Worm (Caenorhabditis elegans) whole organism, young adult: ENCODE data around the gene F46G10.1.
A peak's percentile ranks its signal among the peaks of the same experiment; 100 is the strongest.

Source experiments
- B0019.2 ChIP-seq: fragments of 200-800 bp; sonication (Bioruptor generic); conservative IDR thresholded peaks from 2 replicates; pipeline ENCODE4 v1.3.6; 2022; ENCODE audit warnings: missing genetic modification reagents, missing genetic modification characterization, missing compliant biosample characterization
- C06A6.2 ChIP-seq: fragments of 200-800 bp; sonication (Bioruptor generic); conservative IDR thresholded peaks from 2 replicates; pipeline ENCODE4 v1.3.6; 2022; ENCODE audit warnings: missing genetic modification characterization, missing compliant biosample characterization
- C17E4.6 ChIP-seq: fragments of 200-800 bp; sonication (Bioruptor generic); IDR thresholded peaks from 2 replicates; pipeline ENCODE4 v1.3.6; 2022; ENCODE audit warnings: missing genetic modification reagents, missing genetic modification characterization, missing compliant biosample characterization
- D2030.7 ChIP-seq: fragments of 200-800 bp; sonication (Bioruptor generic); IDR thresholded peaks from 2 replicates; pipeline ENCODE4 v1.3.6; 2022; ENCODE audit warnings: missing genetic modification reagents, missing genetic modification characterization, missing compliant biosample characterization
- F49E8.2 ChIP-seq: sonication (generic microtip); optimal IDR thresholded peaks from 3 replicates; lab custom pipeline; 2017; ENCODE audit warnings: missing genetic modification characterization, mild to moderate bottlenecking, missing compliant biosample characterization, antibody characterized with exemption, moderate library complexity; ENCODE audit not compliant: insufficient read depth
- F52B5.7 ChIP-seq: sonication (generic microtip); optimal IDR thresholded peaks from 2 replicates; lab custom pipeline; 2016; ENCODE audit warnings: mild to moderate bottlenecking, missing genetic modification characterization, missing compliant biosample characterization
- F57A8.1 ChIP-seq: fragments of 200-800 bp; sonication (Bioruptor generic); optimal IDR thresholded peaks from 2 replicates; lab custom pipeline; 2018; ENCODE audit warnings: mild to moderate bottlenecking, missing genetic modification characterization, moderate library complexity, missing compliant biosample characterization
- Y53G8AR.9 ChIP-seq: fragments of 200-800 bp; sonication (Bioruptor generic); conservative IDR thresholded peaks from 2 replicates; pipeline ENCODE4 v1.3.6; 2022; ENCODE audit warnings: missing genetic modification reagents, missing genetic modification characterization, missing compliant biosample characterization
- Y67H2A.10 ChIP-seq: fragments of 200-800 bp; sonication (Bioruptor generic); conservative IDR thresholded peaks from 2 replicates; pipeline ENCODE4 v1.3.6; 2022; ENCODE audit warnings: missing genetic modification reagents, missing genetic modification characterization, missing compliant biosample characterization
- Y79H2A.3 ChIP-seq: fragments of 200-800 bp; sonication (Bioruptor generic); conservative IDR thresholded peaks from 2 replicates; pipeline ENCODE4 v1.3.6; 2022; ENCODE audit warnings: missing genetic modification reagents, missing genetic modification characterization, missing compliant biosample characterization
- ZK185.1 ChIP-seq: sonication (generic microtip); optimal IDR thresholded peaks from 2 replicates; lab custom pipeline; 2016; ENCODE audit warnings: mild to moderate bottlenecking, missing genetic modification characterization, missing compliant biosample characterization; ENCODE audit not compliant: poor library complexity, severe bottlenecking
- ama-1 ChIP-seq, 3 experiments: fragments of 150-350 bp in 1 of 3; sonication (generic microtip) in 2 of 3; optimal IDR thresholded peaks; 2 replicates each; lab custom pipeline; 2014 to 2018; ENCODE audit warnings: missing biosample characterization in 2 of 3, missing genetic modification characterization in 2 of 3, missing genetic modification reagents in 2 of 3
- aptf-3 ChIP-seq: fragments of 200-800 bp; sonication (Bioruptor generic); IDR thresholded peaks from 2 replicates; pipeline ENCODE4 v1.3.6; 2022; ENCODE audit warnings: missing genetic modification characterization, missing compliant biosample characterization
- atf-7 ChIP-seq: sonication (generic microtip); optimal IDR thresholded peaks from 2 replicates; lab custom pipeline; 2017; ENCODE audit warnings: mild to moderate bottlenecking, missing genetic modification characterization, missing compliant biosample characterization
- athp-1 ChIP-seq: sonication (generic microtip); optimal IDR thresholded peaks from 2 replicates; lab custom pipeline; 2017; ENCODE audit warnings: mild to moderate bottlenecking, missing genetic modification characterization, missing compliant biosample characterization
- attf-5 ChIP-seq: fragments of 200-800 bp; sonication (Bioruptor generic); optimal IDR thresholded peaks from 2 replicates; lab custom pipeline; 2018; ENCODE audit warnings: mild to moderate bottlenecking, missing genetic modification characterization, missing compliant biosample characterization
- attf-6 ChIP-seq: fragments of 200-800 bp; sonication (Bioruptor generic); IDR thresholded peaks from 2 replicates; pipeline ENCODE4 v1.3.6; 2022; ENCODE audit warnings: missing genetic modification reagents, missing genetic modification characterization, missing compliant biosample characterization
- bed-2 ChIP-seq: fragments of 200-800 bp; sonication (Bioruptor generic); IDR thresholded peaks from 2 replicates; pipeline ENCODE4 v1.3.6; 2022; ENCODE audit warnings: missing genetic modification reagents, missing genetic modification characterization, missing compliant biosample characterization
- ceh-58 ChIP-seq: fragments of 200-800 bp; sonication (Bioruptor generic); IDR thresholded peaks from 2 replicates; pipeline ENCODE4 v1.3.6; 2022; ENCODE audit warnings: missing genetic modification characterization, missing compliant biosample characterization
- chd-7 ChIP-seq: sonication (generic microtip); optimal IDR thresholded peaks from 2 replicates; lab custom pipeline; 2016; ENCODE audit warnings: mild to moderate bottlenecking, missing genetic modification characterization, moderate library complexity, missing compliant biosample characterization
- die-1 ChIP-seq: sonication (generic microtip); optimal IDR thresholded peaks from 2 replicates; lab custom pipeline; 2016; ENCODE audit warnings: missing genotype, mild to moderate bottlenecking, missing genetic modification characterization, missing compliant biosample characterization
- dpff-1 ChIP-seq: sonication (generic microtip); optimal IDR thresholded peaks from 2 replicates; lab custom pipeline; 2017; ENCODE audit warnings: mild to moderate bottlenecking, missing genetic modification characterization, missing compliant biosample characterization
- ekl-4 ChIP-seq: fragments of 200-800 bp; sonication (Bioruptor generic); IDR thresholded peaks from 2 replicates; pipeline ENCODE4 v1.3.6; 2022; ENCODE audit warnings: missing genetic modification reagents, missing genetic modification characterization, missing compliant biosample characterization
- ets-4 ChIP-seq: fragments of 200-800 bp; sonication (Bioruptor generic); optimal IDR thresholded peaks from 2 replicates; lab custom pipeline; 2018; ENCODE audit warnings: mild to moderate bottlenecking, missing genetic modification characterization, missing compliant biosample characterization
- gei-17 ChIP-seq: fragments of 200-800 bp; sonication (Bioruptor generic); optimal IDR thresholded peaks from 2 replicates; lab custom pipeline; 2018; ENCODE audit warnings: mild to moderate bottlenecking, missing genetic modification characterization, missing compliant biosample characterization
- hmg-1.2 ChIP-seq: fragments of 200-800 bp; sonication (Bioruptor generic); IDR thresholded peaks from 2 replicates; pipeline ENCODE4 v1.3.6; 2022; ENCODE audit warnings: missing genetic modification reagents, missing genetic modification characterization, missing compliant biosample characterization
- hrde-1 ChIP-seq: sonication (generic microtip); optimal IDR thresholded peaks from 2 replicates; lab custom pipeline; 2016; ENCODE audit warnings: missing genetic modification characterization, mild to moderate bottlenecking, missing compliant biosample characterization, moderate library complexity, missing genotype, missing genetic modification reagents, borderline replicate concordance
- hsf-1 ChIP-seq: fragments of 200-800 bp; sonication (Bioruptor generic); IDR thresholded peaks from 2 replicates; pipeline ENCODE4 v1.3.6; 2022; ENCODE audit warnings: missing genetic modification reagents, missing genetic modification characterization, missing compliant biosample characterization
- lag-1 ChIP-seq: fragments of 200-800 bp; sonication (Bioruptor generic); IDR thresholded peaks from 2 replicates; pipeline ENCODE4 v1.3.6; 2022; ENCODE audit warnings: missing genetic modification reagents, missing genetic modification characterization, missing compliant biosample characterization
- lin-54 ChIP-seq: fragments of 200-800 bp; sonication (Bioruptor generic); optimal IDR thresholded peaks from 2 replicates; lab custom pipeline; 2018; ENCODE audit warnings: mild to moderate bottlenecking, missing genetic modification characterization, missing compliant biosample characterization
- lir-1 ChIP-seq: fragments of 200-800 bp; sonication (Bioruptor generic); conservative IDR thresholded peaks from 2 replicates; pipeline ENCODE4 v1.3.6; 2022; ENCODE audit warnings: missing genetic modification reagents, missing genetic modification characterization, missing compliant biosample characterization
- madf-10 ChIP-seq: sonication (generic microtip); optimal IDR thresholded peaks from 2 replicates; lab custom pipeline; 2016; ENCODE audit warnings: mild to moderate bottlenecking, missing genetic modification characterization, missing compliant biosample characterization
- mcd-1 ChIP-seq: fragments of 200-800 bp; sonication (Bioruptor generic); IDR thresholded peaks from 2 replicates; pipeline ENCODE4 v1.3.6; 2022; ENCODE audit warnings: missing genetic modification reagents, missing genetic modification characterization, missing compliant biosample characterization
- mel-28 ChIP-seq: sonication (generic microtip); optimal IDR thresholded peaks from 2 replicates; lab custom pipeline; 2016; ENCODE audit warnings: borderline replicate concordance, mild to moderate bottlenecking, missing genetic modification characterization, missing compliant biosample characterization
- mxl-1 ChIP-seq: sonication (generic microtip); optimal IDR thresholded peaks from 2 replicates; lab custom pipeline; 2016; ENCODE audit warnings: missing genetic modification characterization, missing compliant biosample characterization
- nhr-120 ChIP-seq: fragments of 200-800 bp; sonication (Bioruptor generic); IDR thresholded peaks from 2 replicates; pipeline ENCODE4 v1.3.6; 2022; ENCODE audit warnings: missing genetic modification characterization, missing compliant biosample characterization
- nhr-90 ChIP-seq: sonication (generic microtip); optimal IDR thresholded peaks from 2 replicates; lab custom pipeline; 2016; ENCODE audit warnings: missing genotype, mild to moderate bottlenecking, missing genetic modification characterization, missing compliant biosample characterization
- pbrm-1 ChIP-seq: fragments of 200-800 bp; sonication (Bioruptor generic); IDR thresholded peaks from 2 replicates; pipeline ENCODE4 v1.3.6; 2022; ENCODE audit warnings: missing genetic modification reagents, missing genetic modification characterization, missing compliant biosample characterization
- pha-4 ChIP-seq: fragments of 150-350 bp; sonication (generic microtip); optimal IDR thresholded peaks from 2 replicates; lab custom pipeline; 2014; ENCODE audit warnings: missing biosample characterization, missing genetic modification reagents, missing genetic modification characterization
- rcor-1 ChIP-seq: fragments of 200-800 bp; sonication (Bioruptor generic); IDR thresholded peaks from 2 replicates; pipeline ENCODE4 v1.3.6; 2022; ENCODE audit warnings: missing genetic modification reagents, missing genetic modification characterization, missing compliant biosample characterization
- rec-8 ChIP-seq, 2 experiments: sonication (generic microtip); optimal IDR thresholded peaks; 2 replicates each; lab custom pipeline; 2016; ENCODE audit warnings: mild to moderate bottlenecking in 2 of 2, missing genetic modification characterization in 2 of 2, missing genetic modification reagents in 2 of 2, missing genotype in 2 of 2, missing biosample characterization in 1 of 2, missing compliant biosample characterization in 1 of 2, moderate library complexity in 1 of 2
- sdz-38 ChIP-seq: sonication (generic microtip); optimal IDR thresholded peaks from 2 replicates; lab custom pipeline; 2016; ENCODE audit warnings: missing genotype, missing genetic modification characterization, missing compliant biosample characterization
- sptf-2 ChIP-seq: fragments of 200-800 bp; sonication (Bioruptor generic); optimal IDR thresholded peaks from 2 replicates; lab custom pipeline; 2018; ENCODE audit warnings: mild to moderate bottlenecking, missing genetic modification characterization, missing compliant biosample characterization
- tbp1 ChIP-seq: fragments of 200-800 bp; sonication (Bioruptor generic); optimal IDR thresholded peaks from 2 replicates; lab custom pipeline; 2018; ENCODE audit warnings: mild to moderate bottlenecking, missing genetic modification characterization, missing compliant biosample characterization
- tlf-1 ChIP-seq: fragments of 200-800 bp; sonication (Bioruptor generic); optimal IDR thresholded peaks from 2 replicates; lab custom pipeline; 2018; ENCODE audit warnings: mild to moderate bottlenecking, missing genetic modification characterization, missing compliant biosample characterization
- ztf-26 ChIP-seq: sonication (generic microtip); optimal IDR thresholded peaks from 2 replicates; lab custom pipeline; 2017; ENCODE audit warnings: missing genetic modification characterization, missing compliant biosample characterization
- ztf-28 ChIP-seq: fragments of 200-800 bp; sonication (Bioruptor generic); IDR thresholded peaks from 2 replicates; pipeline ENCODE4 v1.3.6; 2022; ENCODE audit warnings: missing genetic modification reagents, missing genetic modification characterization, missing compliant biosample characterization

The F46G10.1 gene

ce11 chrX:13349230-13350122 lies 37.9 kb upstream of the F46G10.1 start (continued):
- TF ChIP-seq pha-4 = no peak
- TF ChIP-seq athp-1 (tag; lab: Kevin White, UChicago) = peak; percentile 7
- TF ChIP-seq gei-17 (GFP tag; lab: Kevin White, UChicago) = peak; percentile 67
- TF ChIP-seq ZK185.1 = peak; percentile 45
- TF ChIP-seq F57A8.1 (GFP tag; lab: Kevin White, UChicago) = no peak
- peak; percentile 80 for TF ChIP-seq Y53G8AR.9 (GFP tag; lab: Robert Waterston, UW)
- TF ChIP-seq sptf-2 = no peak
- TF ChIP-seq lag-1 (GFP tag; lab: Robert Waterston, UW) = no peak
- no peak for TF ChIP-seq D2030.7 (GFP tag; lab: Robert Waterston, UW)
- no peak for TF ChIP-seq rec-8 (tag; optimal IDR thresholded peaks at IDR 0.05; lab: Kevin White, UChicago)
- no peak for TF ChIP-seq mel-28 (tag; lab: Kevin White, UChicago)
- peak; percentile 39 for TF ChIP-seq atf-7 (tag; lab: Kevin White, UChicago)
- no peak for TF ChIP-seq nhr-120 (GFP tag; lab: Robert Waterston, UW)
- no peak for TF ChIP-seq rcor-1 (GFP tag; lab: Robert Waterston, UW)
- TF ChIP-seq bed-2 (GFP tag; lab: Robert Waterston, UW) = no peak
- no peak for TF ChIP-seq aptf-3 (GFP tag; lab: Robert Waterston, UW)
- peak; percentile 47 for TF ChIP-seq chd-7 (tag; lab: Kevin White, UChicago)
- no peak for TF ChIP-seq attf-6 (GFP tag; lab: Robert Waterston, UW)
- TF ChIP-seq B0019.2 (GFP tag; lab: Robert Waterston, UW) = no peak
- TF ChIP-seq pbrm-1 = no peak
- TF ChIP-seq mcd-1 (GFP tag; lab: Robert Waterston, UW) = no peak
- no peak for TF ChIP-seq F52B5.7 (tag; lab: Kevin White, UChicago)
- no peak for TF ChIP-seq mxl-1 (tag; lab: Kevin White, UChicago)
- no peak for TF ChIP-seq C17E4.6 (GFP tag; lab: Robert Waterston, UW)
- TF ChIP-seq hmg-1.2 (GFP tag; lab: Robert Waterston, UW) = no peak
- no peak for TF ChIP-seq sdz-38 (tag; lab: Kevin White, UChicago)
- TF ChIP-seq ztf-26 (tag; lab: Kevin White, UChicago) = peak; percentile 61
- peak; percentile 28; the same call in 1 of the 2 replicates for TF ChIP-seq ekl-4 (GFP tag; lab: Robert Waterston, UW)
- TF ChIP-seq hrde-1 = no peak
- TF ChIP-seq nhr-90 (tag; lab: Kevin White, UChicago) = peak; percentile 26
- TF ChIP-seq hsf-1 (GFP tag; lab: Robert Waterston, UW) = peak; percentile 36; the same call in 1 of the 2 replicates
- TF ChIP-seq Y79H2A.3 (GFP tag; lab: Robert Waterston, UW) = no peak
- no peak for TF ChIP-seq Y67H2A.10
- peak; percentile 1 for TF ChIP-seq lin-54 (GFP tag; lab: Kevin White, UChicago)
- TF ChIP-seq madf-10 = peak; percentile 23
- no peak for TF ChIP-seq dpff-1
- no peak for TF ChIP-seq ets-4 (GFP tag; lab: Kevin White, UChicago)
- 0 out of 2 replicates have a peak, but pooled peaks have one; percentile 26 for TF ChIP-seq lir-1
- TF ChIP-seq tlf-1 = peak; percentile 39
- TF ChIP-seq ama-1 (optimal IDR thresholded peaks at IDR 0.05; lab: Kevin White, UChicago) = peak; percentile 94
- no peak for TF ChIP-seq ama-1 (GFP tag; optimal IDR thresholded peaks at IDR 0.05; lab: Kevin White, UChicago)
- peak; percentile 43 for TF ChIP-seq attf-5 (GFP tag; lab: Kevin White, UChicago)
- no peak for TF ChIP-seq ztf-28
- TF ChIP-seq F49E8.2 (tag; lab: Kevin White, UChicago) = no peak
- no peak for TF ChIP-seq ceh-58 (GFP tag; lab: Robert Waterston, UW)
- no peak for TF ChIP-seq tbp1 (GFP tag; lab: Kevin White, UChicago)
- TF ChIP-seq C06A6.2 (GFP tag; lab: Robert Waterston, UW) = 0 out of 2 replicates have a peak, but pooled peaks have one; percentile 11
- TF ChIP-seq die-1 (tag; lab: Kevin White, UChicago) = peak; percentile 13
